Worm (Caenorhabditis elegans) whole organism, L4 larva: Measurements from ENCODE around the gene clec-52.

Experiments
- ceh-28 ChIP-seq: fragments of 150-350 bp; optimal IDR thresholded peaks from 2 replicates; lab custom pipeline; 2014; ENCODE audit warnings: missing biosample characterization, missing genetic modification reagents, missing genetic modification characterization
- snpc-4 ChIP-seq: fragments of 150-350 bp; optimal IDR thresholded peaks from 2 replicates; lab custom pipeline; 2014; ENCODE audit warnings: missing biosample characterization, missing genetic modification characterization
- unc-39 ChIP-seq: sonication (generic microtip); optimal IDR thresholded peaks from 2 replicates; lab custom pipeline; 2017; ENCODE audit warnings: missing biosample characterization, missing genetic modification characterization

- no peak for TF ChIP-seq snpc-4 (tag; lab: Kevin White, UChicago)
- no peak for TF ChIP-seq ceh-28 (tag; lab: Kevin White, UChicago)
- no peak for TF ChIP-seq unc-39
These were observed 8.6 kb downstream of the clec-52 start for ce11 chrIV:8159995-8160394.
